Worm (Caenorhabditis elegans) whole organism, L1 larva: ENCODE data around the gene C56C10.7.

ENCODE experiments used
- egl-27 ChIP-seq, 2 experiments: fragments of 150-350 bp in 1 of 2; sonication (generic microtip); optimal IDR thresholded peaks; 3 replicates each; lab custom pipeline; 2017 to 2018; ENCODE audit warnings: missing biosample characterization in 2 of 2, missing genetic modification characterization in 2 of 2, missing genetic modification reagents in 2 of 2
- jun-1 ChIP-seq: fragments of 150-350 bp; optimal IDR thresholded peaks from 2 replicates; lab custom pipeline; 2014; ENCODE audit warnings: missing biosample characterization, missing genetic modification reagents, missing genetic modification characterization
- lin-13 ChIP-seq: fragments of 150-350 bp; optimal IDR thresholded peaks from 2 replicates; lab custom pipeline; 2014; ENCODE audit warnings: missing biosample characterization, missing genetic modification reagents, missing genetic modification characterization
- nhr-77 ChIP-seq: fragments of 150-350 bp; optimal IDR thresholded peaks from 2 replicates; lab custom pipeline; 2014; ENCODE audit warnings: missing biosample characterization, missing genetic modification characterization

- TF ChIP-seq nhr-77 (tag; lab: Kevin White, UChicago): no peak
- TF ChIP-seq egl-27 (tag; optimal IDR thresholded peaks at IDR 0.05; lab: Kevin White, UChicago): no peak
- no peak for TF ChIP-seq jun-1
- TF ChIP-seq lin-13 (GFP tag; lab: Kevin White, UChicago): no peak
Observed at ce11 chrII:6544842-6545410, 42.4 kb downstream of the C56C10.7 start, which contains the start of gene lron-15.
